Worm (Caenorhabditis elegans): ENCODE measurements around the gene C44H4.4.

C44H4.4 gene

DNA sequence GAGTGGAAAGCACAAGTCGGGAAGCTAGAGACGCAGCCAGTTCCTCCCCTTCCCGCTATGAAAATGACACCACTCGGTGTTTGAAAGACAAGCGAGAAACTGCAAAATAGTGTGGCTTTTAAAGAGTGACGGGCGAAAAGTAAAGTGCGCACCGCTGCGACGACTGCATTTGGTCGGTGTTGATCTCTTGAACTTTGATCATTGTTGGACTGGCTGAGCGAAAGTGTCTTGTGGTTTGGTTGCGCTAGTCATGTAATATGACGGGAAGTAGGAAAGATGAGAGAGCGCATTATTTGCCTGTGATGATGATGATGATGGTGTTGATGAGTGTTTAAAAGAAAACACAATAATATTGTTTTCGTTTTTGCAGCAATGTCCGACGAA is 28.6 kb downstream of the C44H4.4 start:
- TF ChIP-seq mdl-1 (tag; optimal IDR thresholded peaks at IDR 0.05) (peak; percentile 89), ceh-9 (tag; optimal IDR thresholded peaks at IDR 0.05) (no peak), lsy-12 (tag; optimal IDR thresholded peaks at IDR 0.05) (peak; percentile 10), nfya-1 (tag; optimal IDR thresholded peaks at IDR 0.05; ENCODE audit: insufficient read depth) (peak; percentile 84), daf-12 (tag; optimal IDR thresholded peaks at IDR 0.05) (no peak), nhr-76 (tag; optimal IDR thresholded peaks at IDR 0.05) (peak; percentile 66), nhr-23 (tag; optimal IDR thresholded peaks at IDR 0.05) (peak; percentile 94), elt-2 (tag; optimal IDR thresholded peaks at IDR 0.05) (peak; percentile 94), fkh-10 (GFP tag; optimal IDR thresholded peaks at IDR 0.05) (peak; percentile 46), nhr-77 (tag; optimal IDR thresholded peaks at IDR 0.05) (peak; percentile 87), zag-1 (tag; optimal IDR thresholded peaks at IDR 0.05) (peak; percentile 59), lin-39 (tag; optimal IDR thresholded peaks at IDR 0.05) (peak; percentile 92), skn-1 (tag; optimal IDR thresholded peaks at IDR 0.05) (peak; percentile 74), tbx-2 (tag; optimal IDR thresholded peaks at IDR 0.05) (peak; percentile 84), lin-15B (tag; optimal IDR thresholded peaks at IDR 0.05) (peak; percentile 51), ceh-82 (tag; optimal IDR thresholded peaks at IDR 0.05) (peak; percentile 36), fos-1 (tag; optimal IDR thresholded peaks at IDR 0.05) (peak; percentile 87), egl-5 (tag; optimal IDR thresholded peaks at IDR 0.05) (peak; percentile 70), aly-2 (tag; optimal IDR thresholded peaks at IDR 0.05) (no peak), ztf-4 (tag; optimal IDR thresholded peaks at IDR 0.05) (no peak), pqm-1 (tag; optimal IDR thresholded peaks at IDR 0.05) (peak; percentile 85), nhr-28 (tag; optimal IDR thresholded peaks at IDR 0.05) (no peak), nhr-43 (tag; optimal IDR thresholded peaks at IDR 0.05; ENCODE audit: poor library complexity, severe bottlenecking) (peak; percentile 95), elt-1 (tag; optimal IDR thresholded peaks at IDR 0.05) (peak; percentile 54), egl-27 (tag; optimal IDR thresholded peaks at IDR 0.05) (peak; percentile 59), fkh-2 (tag; optimal IDR thresholded peaks at IDR 0.05) (no peak), jun-1 (tag; optimal IDR thresholded peaks at IDR 0.05) (peak; percentile 97), sea-2 (GFP tag; optimal IDR thresholded peaks at IDR 0.05) (peak; percentile 12), elt-3 (tag; optimal IDR thresholded peaks at IDR 0.05) (peak in 2 of 3 experiments; percentile 6 to 53), mml-1 (tag; optimal IDR thresholded peaks at IDR 0.05) (no peak), unc-62 (GFP tag; optimal IDR thresholded peaks at IDR 0.05) (peak; percentile 97), ceh-28 (tag; optimal IDR thresholded peaks at IDR 0.05) (peak; percentile 82), nhr-67 (tag; optimal IDR thresholded peaks at IDR 0.05) (no peak), R02D3.7 (tag; optimal IDR thresholded peaks at IDR 0.05) (peak; percentile 43), snpc-4 (tag; optimal IDR thresholded peaks at IDR 0.05) (peak; percentile 63), hmg-11 (tag; optimal IDR thresholded peaks at IDR 0.05) (peak; percentile 35), nhr-25 (tag; optimal IDR thresholded peaks at IDR 0.05) (peak; percentile 89), pha-4 (tag; optimal IDR thresholded peaks at IDR 0.05) (peak; percentile 99)

DNA sequence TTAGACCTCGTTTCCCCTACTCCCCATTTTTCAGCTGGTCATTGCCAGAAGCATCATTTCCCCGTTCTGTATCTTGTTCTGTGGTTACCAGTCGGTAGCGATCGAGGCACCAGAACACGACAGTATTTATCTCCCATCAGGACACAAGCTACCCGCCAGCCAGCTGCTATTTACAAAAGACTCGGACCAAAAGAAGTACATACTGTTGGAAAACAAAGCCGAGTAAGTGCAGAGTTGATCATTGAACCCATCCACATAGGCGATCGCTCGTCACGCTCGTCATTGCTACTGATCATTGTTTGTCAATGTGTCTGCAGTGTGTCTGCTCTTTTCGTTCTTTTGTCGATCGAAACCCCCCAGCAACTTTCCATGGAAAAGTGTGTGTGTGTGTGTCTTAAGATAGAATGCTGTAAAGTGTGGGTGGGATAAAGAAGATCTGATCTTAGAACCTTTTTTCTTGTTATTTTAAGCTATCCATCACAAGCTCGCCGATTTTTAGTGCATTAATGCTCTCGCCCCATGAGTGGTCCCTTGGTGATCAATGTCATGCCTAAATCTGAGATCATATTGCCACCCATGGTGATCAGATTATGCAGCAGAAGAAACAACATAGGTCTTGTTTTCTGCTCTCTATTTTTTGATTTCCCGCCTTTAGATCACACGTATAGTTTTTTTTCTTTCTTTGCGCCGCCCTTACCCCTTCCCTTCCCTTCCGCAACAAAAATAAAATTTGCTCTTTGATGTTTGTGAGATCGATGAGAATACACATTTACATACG is 29.2 kb downstream of the C44H4.4 start:
- TF ChIP-seq skn-1 (tag; optimal IDR thresholded peaks at IDR 0.05) (no peak), lin-39 (tag; optimal IDR thresholded peaks at IDR 0.05) (peak; percentile 27), pha-4 (tag; optimal IDR thresholded peaks at IDR 0.05) (peak; percentile 84), zag-1 (tag; optimal IDR thresholded peaks at IDR 0.05) (no peak), egl-27 (tag; optimal IDR thresholded peaks at IDR 0.05) (no peak), mml-1 (tag; optimal IDR thresholded peaks at IDR 0.05) (no peak)

- no peak for TF ChIP-seq mdl-1 (tag; optimal IDR thresholded peaks at IDR 0.05)
- no peak for TF ChIP-seq R02D3.7 (tag; optimal IDR thresholded peaks at IDR 0.05)
- TF ChIP-seq unc-39 (tag; optimal IDR thresholded peaks at IDR 0.05), result no peak
- TF ChIP-seq lsy-12 (tag; optimal IDR thresholded peaks at IDR 0.05), result no peak
- TF ChIP-seq lin-39 (tag; optimal IDR thresholded peaks at IDR 0.05), result no peak
- TF ChIP-seq ZK546.5 (tag; optimal IDR thresholded peaks at IDR 0.05), result no peak
- TF ChIP-seq elt-2 (tag; optimal IDR thresholded peaks at IDR 0.05), result no peak
- no peak for TF ChIP-seq egl-5 (tag; optimal IDR thresholded peaks at IDR 0.05)
- TF ChIP-seq ceh-9 (tag; optimal IDR thresholded peaks at IDR 0.05), result no peak
- no peak for TF ChIP-seq hmg-11 (tag; optimal IDR thresholded peaks at IDR 0.05)
- TF ChIP-seq nhr-77 (tag; optimal IDR thresholded peaks at IDR 0.05), result no peak
- no peak for TF ChIP-seq daf-12 (tag; optimal IDR thresholded peaks at IDR 0.05)
- no peak for TF ChIP-seq nhr-25 (tag; optimal IDR thresholded peaks at IDR 0.05)
- TF ChIP-seq nhr-11 (tag; optimal IDR thresholded peaks at IDR 0.05), result no peak
- no peak for TF ChIP-seq elt-1 (tag; optimal IDR thresholded peaks at IDR 0.05)
These were observed 29.8 kb downstream of the C44H4.4 start for ce11 chrX:14559084-14559483.
